Comparison of ENCODE assay signal across 1 fruit fly cellular context in the genomic region with DNA sequence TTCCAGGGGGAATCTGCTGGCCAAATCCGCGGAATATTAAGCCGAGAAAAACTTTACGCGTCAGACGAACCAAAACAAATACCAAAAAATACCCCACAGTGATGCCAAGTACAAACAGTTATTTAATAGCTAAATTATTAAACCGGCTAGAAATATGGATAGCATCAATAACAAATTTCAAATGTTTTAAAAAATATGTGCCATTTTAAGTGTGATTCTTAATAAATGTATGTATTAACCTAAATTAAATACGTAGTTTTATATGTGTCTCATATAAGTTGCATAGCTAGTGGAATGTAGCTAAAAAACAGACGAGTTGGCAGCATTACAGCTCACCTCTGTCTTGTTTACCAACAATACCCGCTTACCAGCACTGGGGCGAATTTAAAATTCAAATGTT.
TF ChIP-seq lines count a peak whose summit lies in the region.

A gene (minus strand): TSS at position 54 of the 400 bp plus-strand sequence.

TF ChIP-seq in whole organism, embryonic, 481 proteins besides CTCF, POLR2A, EP300 and RAD21 (continued from another document and continues in another):
- no peak for TF ChIP-seq CG11695 (GFP tag; IDR thresholded peaks at IDR 0.05; lab: Robert Waterston, UW)
- TF ChIP-seq row (GFP tag; IDR thresholded peaks at IDR 0.05; lab: Robert Waterston, UW): peak; percentile 97
- peak; percentile 64 for TF ChIP-seq CG16863 (GFP tag; optimal IDR thresholded peaks at IDR 0.05; lab: Kevin White, UChicago)
- TF ChIP-seq amos (GFP tag; IDR thresholded peaks at IDR 0.05; lab: Robert Waterston, UW; ENCODE audit: partially characterized antibody): no peak
- TF ChIP-seq Bgb (GFP tag; IDR thresholded peaks at IDR 0.05; lab: Robert Waterston, UW; ENCODE audit: partially characterized antibody): no peak
- TF ChIP-seq BEAF-32 (GFP tag; optimal IDR thresholded peaks at IDR 0.05; lab: Kevin White, UChicago): peak; percentile 36
- peak; percentile 81 for TF ChIP-seq Dbx (GFP tag; IDR thresholded peaks at IDR 0.05; lab: Robert Waterston, UW)
- TF ChIP-seq CG7745 (tag; optimal IDR thresholded peaks at IDR 0.05; lab: Kevin White, UChicago): no peak
- TF ChIP-seq dysf (GFP tag; IDR thresholded peaks at IDR 0.05; lab: Robert Waterston, UW): peak; percentile 66; the same call in 1 of the 3 replicates
- TF ChIP-seq CG11398 (GFP tag; optimal IDR thresholded peaks at IDR 0.05; lab: Kevin White, UChicago): no peak
- peak; percentile 98 for TF ChIP-seq Ets65A (GFP tag; lab: Kevin White, UChicago)
- TF ChIP-seq gsb (GFP tag; IDR thresholded peaks at IDR 0.05; lab: Robert Waterston, UW): no peak; the same call in 1 of the 2 replicates
- peak; percentile 73 for TF ChIP-seq Fer3 (tag; optimal IDR thresholded peaks at IDR 0.05; lab: Kevin White, UChicago)
- peak; percentile 55; the same call in 2 of the 3 replicates for TF ChIP-seq ken (GFP tag; IDR thresholded peaks at IDR 0.05; lab: Robert Waterston, UW)
- TF ChIP-seq slp2 (GFP tag; optimal IDR thresholded peaks at IDR 0.05; lab: Kevin White, UChicago): peak; percentile 61
- TF ChIP-seq Chrac-16 (GFP tag; optimal IDR thresholded peaks at IDR 0.05; lab: Kevin White, UChicago): peak; percentile 85
- no peak for TF ChIP-seq eve (GFP tag; optimal IDR thresholded peaks at IDR 0.05; lab: Kevin White, UChicago)
- TF ChIP-seq CG4360 (GFP tag; IDR thresholded peaks at IDR 0.05; lab: Robert Waterston, UW): no peak
- TF ChIP-seq Vsx1 (GFP tag; optimal IDR thresholded peaks at IDR 0.05; lab: Kevin White, UChicago): no peak
- peak; percentile 50 for TF ChIP-seq Elba2 (GFP tag; optimal IDR thresholded peaks at IDR 0.05; lab: Kevin White, UChicago)
- TF ChIP-seq Jarid2 (GFP tag; optimal IDR thresholded peaks at IDR 0.05; lab: Kevin White, UChicago): no peak
- peak; percentile 36 for TF ChIP-seq CG13123 (GFP tag; optimal IDR thresholded peaks at IDR 0.05; lab: Kevin White, UChicago)
- TF ChIP-seq CG30020 (tag; optimal IDR thresholded peaks at IDR 0.05; lab: Kevin White, UChicago): peak; percentile 79
- TF ChIP-seq dmrt11E (tag; optimal IDR thresholded peaks at IDR 0.05; lab: Kevin White, UChicago): peak; percentile 77
- no peak for TF ChIP-seq ara (GFP tag; IDR thresholded peaks at IDR 0.05; lab: Robert Waterston, UW)
- TF ChIP-seq psq (GFP tag; optimal IDR thresholded peaks at IDR 0.05; lab: Kevin White, UChicago): no peak
- peak; percentile 78 for TF ChIP-seq bcd (GFP tag; optimal IDR thresholded peaks at IDR 0.05; lab: Kevin White, UChicago)
- TF ChIP-seq CG34422 (GFP tag; IDR thresholded peaks at IDR 0.05; lab: Robert Waterston, UW): peak; percentile 77; the same call in 2 of the 3 replicates
- TF ChIP-seq tin (GFP tag; optimal IDR thresholded peaks at IDR 0.05; lab: Kevin White, UChicago): peak; percentile 79
- TF ChIP-seq CG13775 (GFP tag; optimal IDR thresholded peaks at IDR 0.05; lab: Kevin White, UChicago): peak; percentile 83
- no peak for TF ChIP-seq Neu2 (GFP tag; optimal IDR thresholded peaks at IDR 0.05; lab: Kevin White, UChicago; ENCODE audit: borderline replicate concordance)
- peak; percentile 98 for TF ChIP-seq trem (tag; optimal IDR thresholded peaks at IDR 0.05; lab: Kevin White, UChicago)
- no peak for TF ChIP-seq CG5180 (GFP tag; optimal IDR thresholded peaks at IDR 0.05; lab: Kevin White, UChicago)
- peak; percentile 84 for TF ChIP-seq CG12659 (GFP tag; optimal IDR thresholded peaks at IDR 0.05; lab: Kevin White, UChicago)
- peak; percentile 81 for TF ChIP-seq zen (tag; optimal IDR thresholded peaks at IDR 0.05; lab: Kevin White, UChicago)
- peak; percentile 55 for TF ChIP-seq Mes4 (GFP tag; optimal IDR thresholded peaks at IDR 0.05; lab: Kevin White, UChicago)
- peak; percentile 90 for TF ChIP-seq HmgZ (tag; optimal IDR thresholded peaks at IDR 0.05; lab: Kevin White, UChicago)
- TF ChIP-seq CG6272 (GFP tag; IDR thresholded peaks at IDR 0.05; lab: Robert Waterston, UW): 0 out of 2 replicates have a peak, but pooled peaks have one; percentile 47
- TF ChIP-seq CG17829 (tag; optimal IDR thresholded peaks at IDR 0.05; lab: Kevin White, UChicago): peak; percentile 78
- TF ChIP-seq phol (tag; optimal IDR thresholded peaks at IDR 0.05; lab: Kevin White, UChicago): peak; percentile 86
- TF ChIP-seq B-H1 (GFP tag; IDR thresholded peaks at IDR 0.05; lab: Robert Waterston, UW): peak; percentile 44; the same call in 2 of the 3 replicates
- TF ChIP-seq oc (tag; optimal IDR thresholded peaks at IDR 0.05; lab: Kevin White, UChicago): no peak
- TF ChIP-seq bowl (GFP tag; IDR thresholded peaks at IDR 0.05; lab: Robert Waterston, UW): no peak
- TF ChIP-seq CG6175 (GFP tag; IDR thresholded peaks at IDR 0.05; lab: Robert Waterston, UW): no peak
- peak; percentile 83 for TF ChIP-seq grau (tag; optimal IDR thresholded peaks at IDR 0.05; lab: Kevin White, UChicago)
- peak; percentile 48 for TF ChIP-seq ab (GFP tag; optimal IDR thresholded peaks at IDR 0.05; lab: Kevin White, UChicago)
- TF ChIP-seq nom (GFP tag; optimal IDR thresholded peaks at IDR 0.05; lab: Kevin White, UChicago): no peak
- TF ChIP-seq Mrtf (GFP tag; IDR thresholded peaks at IDR 0.05; lab: Robert Waterston, UW): no peak
- TF ChIP-seq Hr39 (optimal IDR thresholded peaks at IDR 0.05; lab: Kevin White, UChicago): no peak
- TF ChIP-seq dmrt99B (tag; optimal IDR thresholded peaks at IDR 0.05; lab: Kevin White, UChicago): no peak
- TF ChIP-seq pum (GFP tag; optimal IDR thresholded peaks at IDR 0.05; lab: Kevin White, UChicago): peak; percentile 63
- peak; percentile 77 for TF ChIP-seq CG9215 (GFP tag; IDR thresholded peaks at IDR 0.05; lab: Robert Waterston, UW)
- no peak for TF ChIP-seq Hmr (GFP tag; optimal IDR thresholded peaks at IDR 0.05; lab: Kevin White, UChicago)
- TF ChIP-seq CG12104 (GFP tag; optimal IDR thresholded peaks at IDR 0.05; lab: Kevin White, UChicago): peak; percentile 51
- peak; percentile 18 for TF ChIP-seq CG6654 (GFP tag; optimal IDR thresholded peaks at IDR 0.05; lab: Kevin White, UChicago)
- no peak for TF ChIP-seq Sox102F (GFP tag; optimal IDR thresholded peaks at IDR 0.05; lab: Kevin White, UChicago)
- peak; percentile 75 for TF ChIP-seq Bteb2 (GFP tag; optimal IDR thresholded peaks at IDR 0.05; lab: Kevin White, UChicago)
- no peak; the same call in 2 of the 3 replicates for TF ChIP-seq CG11456 (GFP tag; IDR thresholded peaks at IDR 0.05; lab: Robert Waterston, UW)
- TF ChIP-seq Atf-2 (GFP tag; optimal IDR thresholded peaks at IDR 0.05; lab: Kevin White, UChicago): peak; percentile 68
- peak; percentile 30 for TF ChIP-seq da (GFP tag; optimal IDR thresholded peaks at IDR 0.05; lab: Kevin White, UChicago)
- no peak for TF ChIP-seq CG15011 (GFP tag; optimal IDR thresholded peaks at IDR 0.05; lab: Kevin White, UChicago)
- TF ChIP-seq disco-r (GFP tag; optimal IDR thresholded peaks at IDR 0.05; lab: Kevin White, UChicago): no peak
- peak; percentile 53 for TF ChIP-seq ssp (GFP tag; IDR thresholded peaks at IDR 0.05; lab: Robert Waterston, UW)
- no peak for TF ChIP-seq en (GFP tag; optimal IDR thresholded peaks at IDR 0.05; lab: Kevin White, UChicago)
- peak; percentile 77 for TF ChIP-seq tgo (GFP tag; IDR thresholded peaks at IDR 0.05; lab: Robert Waterston, UW)
- TF ChIP-seq CG12744 (GFP tag; optimal IDR thresholded peaks at IDR 0.05; lab: Kevin White, UChicago): peak; percentile 48
- no peak; the same call in 1 of the 2 replicates for TF ChIP-seq GATAe (GFP tag; conservative IDR thresholded peaks at IDR 0.05; lab: Robert Waterston, UW)
- TF ChIP-seq Dip3 (GFP tag; optimal IDR thresholded peaks at IDR 0.05; lab: Kevin White, UChicago): peak; percentile 78
- peak; percentile 64 for TF ChIP-seq ems (GFP tag; optimal IDR thresholded peaks at IDR 0.05; lab: Kevin White, UChicago)
- TF ChIP-seq sug (tag; optimal IDR thresholded peaks at IDR 0.05; lab: Kevin White, UChicago): peak; percentile 84
- TF ChIP-seq CG9727 (GFP tag; optimal IDR thresholded peaks at IDR 0.05; lab: Kevin White, UChicago): peak; percentile 76
- no peak for TF ChIP-seq CG16813 (GFP tag; IDR thresholded peaks at IDR 0.05; lab: Robert Waterston, UW; ENCODE audit: partially characterized antibody)
- TF ChIP-seq CG8281 (tag; optimal IDR thresholded peaks at IDR 0.05; lab: Kevin White, UChicago): no peak
- TF ChIP-seq CG8359 (GFP tag; optimal IDR thresholded peaks at IDR 0.05; lab: Kevin White, UChicago; ENCODE audit: borderline replicate concordance): no peak
- TF ChIP-seq D19B (GFP tag; optimal IDR thresholded peaks at IDR 0.05; lab: Kevin White, UChicago): no peak
- no peak for TF ChIP-seq bigmax (GFP tag; optimal IDR thresholded peaks at IDR 0.05; lab: Kevin White, UChicago)
- TF ChIP-seq CG6683 (GFP tag; optimal IDR thresholded peaks at IDR 0.05; lab: Kevin White, UChicago): peak; percentile 39
- TF ChIP-seq CG17568 (GFP tag; optimal IDR thresholded peaks at IDR 0.05; lab: Kevin White, UChicago): no peak
- no peak for TF ChIP-seq Dek (tag; optimal IDR thresholded peaks at IDR 0.05; lab: Kevin White, UChicago)
- TF ChIP-seq CG5245 (GFP tag; optimal IDR thresholded peaks at IDR 0.05; lab: Kevin White, UChicago): peak; percentile 47
- peak; percentile 50 for TF ChIP-seq CG8388 (GFP tag; optimal IDR thresholded peaks at IDR 0.05; lab: Kevin White, UChicago)
- peak; percentile 80 for TF ChIP-seq mam (GFP tag; optimal IDR thresholded peaks at IDR 0.05; lab: Kevin White, UChicago)
- TF ChIP-seq CG7839 (tag; optimal IDR thresholded peaks at IDR 0.05; lab: Kevin White, UChicago): no peak
- no peak for TF ChIP-seq pfk (GFP tag; optimal IDR thresholded peaks at IDR 0.05; lab: Kevin White, UChicago)
- peak; percentile 79 for TF ChIP-seq CG8924 (tag; optimal IDR thresholded peaks at IDR 0.05; lab: Kevin White, UChicago)
- TF ChIP-seq Gsc (GFP tag; IDR thresholded peaks at IDR 0.05; lab: Robert Waterston, UW): no peak
- no peak for TF ChIP-seq Nf-YA (GFP tag; IDR thresholded peaks at IDR 0.05; lab: Robert Waterston, UW)
- peak; percentile 78 for TF ChIP-seq PHDP (tag; optimal IDR thresholded peaks at IDR 0.05; lab: Kevin White, UChicago)
- TF ChIP-seq cad (GFP tag; optimal IDR thresholded peaks at IDR 0.05; lab: Kevin White, UChicago): no peak
- no peak for TF ChIP-seq CG8478 (optimal IDR thresholded peaks at IDR 0.05; lab: Kevin White, UChicago)
- no peak for TF ChIP-seq CG2875 (GFP tag; optimal IDR thresholded peaks at IDR 0.05; lab: Kevin White, UChicago)
- no peak for TF ChIP-seq corto (GFP tag; optimal IDR thresholded peaks at IDR 0.05; lab: Kevin White, UChicago)
- peak; percentile 72 for TF ChIP-seq CG12942 (GFP tag; optimal IDR thresholded peaks at IDR 0.05; lab: Kevin White, UChicago)
- TF ChIP-seq sima (GFP tag; optimal IDR thresholded peaks at IDR 0.05; lab: Kevin White, UChicago): no peak
- no peak for TF ChIP-seq Hey (tag; optimal IDR thresholded peaks at IDR 0.05; lab: Kevin White, UChicago)
- peak; percentile 56 for TF ChIP-seq CG9876 (GFP tag; optimal IDR thresholded peaks at IDR 0.05; lab: Kevin White, UChicago)
- TF ChIP-seq bbx (GFP tag; IDR thresholded peaks at IDR 0.05; lab: Robert Waterston, UW; ENCODE audit: partially characterized antibody): no peak
- peak; percentile 74 for TF ChIP-seq Max (GFP tag; optimal IDR thresholded peaks at IDR 0.05; lab: Kevin White, UChicago)
- no peak for TF ChIP-seq B-H2 (GFP tag; optimal IDR thresholded peaks at IDR 0.05; lab: Kevin White, UChicago)
- TF ChIP-seq Hmx (GFP tag; optimal IDR thresholded peaks at IDR 0.05; lab: Kevin White, UChicago): no peak
- TF ChIP-seq CG15073 (GFP tag; optimal IDR thresholded peaks at IDR 0.05; lab: Kevin White, UChicago): no peak
- TF ChIP-seq CG18599 (GFP tag; optimal IDR thresholded peaks at IDR 0.05; lab: Kevin White, UChicago): no peak
- peak; percentile 61 for TF ChIP-seq CG14441 (GFP tag; IDR thresholded peaks at IDR 0.05; lab: Robert Waterston, UW)
- TF ChIP-seq CG34224 (GFP tag; IDR thresholded peaks at IDR 0.05; lab: Robert Waterston, UW; ENCODE audit: partially characterized antibody): no peak
- peak; percentile 89 for TF ChIP-seq MBD-R2 (GFP tag; IDR thresholded peaks at IDR 0.05; lab: Robert Waterston, UW)
- TF ChIP-seq twi (tag; optimal IDR thresholded peaks at IDR 0.05; lab: Kevin White, UChicago): peak; percentile 70
- TF ChIP-seq Doc2 (GFP tag; IDR thresholded peaks at IDR 0.05; lab: Robert Waterston, UW): no peak
- no peak for TF ChIP-seq CG5953 (GFP tag; IDR thresholded peaks at IDR 0.05; lab: Robert Waterston, UW)
- peak; percentile 90 for TF ChIP-seq CG12155 (GFP tag; optimal IDR thresholded peaks at IDR 0.05; lab: Kevin White, UChicago)
- TF ChIP-seq C15 (GFP tag; IDR thresholded peaks at IDR 0.05; lab: Robert Waterston, UW): no peak; the same call in 2 of the 3 replicates
- peak; percentile 80 for TF ChIP-seq Ssrp (tag; optimal IDR thresholded peaks at IDR 0.05; lab: Kevin White, UChicago)
- no peak for TF ChIP-seq Meics (GFP tag; optimal IDR thresholded peaks at IDR 0.05; lab: Kevin White, UChicago)
- no peak for TF ChIP-seq mld (GFP tag; IDR thresholded peaks at IDR 0.05; lab: Robert Waterston, UW; ENCODE audit: partially characterized antibody)
- no peak for TF ChIP-seq ham (GFP tag; IDR thresholded peaks at IDR 0.05; lab: Robert Waterston, UW)
- peak; percentile 63 for TF ChIP-seq CG4854 (GFP tag; optimal IDR thresholded peaks at IDR 0.05; lab: Kevin White, UChicago)
- peak; percentile 79 for TF ChIP-seq az2 (GFP tag; optimal IDR thresholded peaks at IDR 0.05; lab: Kevin White, UChicago)
- TF ChIP-seq crol (GFP tag; IDR thresholded peaks at IDR 0.05; lab: Robert Waterston, UW): no peak
- TF ChIP-seq CG14014 (GFP tag; IDR thresholded peaks at IDR 0.05; lab: Robert Waterston, UW): peak; percentile 76
- TF ChIP-seq Nf-YB (GFP tag; optimal IDR thresholded peaks at IDR 0.05; lab: Kevin White, UChicago): peak; percentile 46
- peak; percentile 72 for TF ChIP-seq CG18764 (GFP tag; optimal IDR thresholded peaks at IDR 0.05; lab: Kevin White, UChicago)
- TF ChIP-seq CG10979 (tag; optimal IDR thresholded peaks at IDR 0.05; lab: Kevin White, UChicago): peak; percentile 74
- TF ChIP-seq CG12769 (tag; optimal IDR thresholded peaks at IDR 0.05; lab: Kevin White, UChicago): no peak
- peak; percentile 36 for TF ChIP-seq CG8089 (GFP tag; optimal IDR thresholded peaks at IDR 0.05; lab: Kevin White, UChicago)
- no peak for TF ChIP-seq Doc3 (GFP tag; IDR thresholded peaks at IDR 0.05; lab: Robert Waterston, UW; ENCODE audit: partially characterized antibody)
- no peak for TF ChIP-seq onecut (GFP tag; IDR thresholded peaks at IDR 0.05; lab: Robert Waterston, UW)
- no peak for TF ChIP-seq CG10321 (GFP tag; IDR thresholded peaks at IDR 0.05; lab: Robert Waterston, UW)
- no peak for TF ChIP-seq HLHmδ (GFP tag; optimal IDR thresholded peaks at IDR 0.05; lab: Kevin White, UChicago)
- no peak for TF ChIP-seq Hr78 (GFP tag; optimal IDR thresholded peaks at IDR 0.05; lab: Kevin White, UChicago)
- no peak for TF ChIP-seq Poxn (GFP tag; IDR thresholded peaks at IDR 0.05; lab: Robert Waterston, UW)
